Fruit fly (Drosophila melanogaster) whole organism, embryonic: ENCODE data around the gene Mical.
A peak's percentile ranks its signal among the peaks of the same experiment; 100 is the strongest.

ENCODE experiments used
- Ada2b ChIP-seq: fragments of 200-800 bp; sonication (Bioruptor generic); IDR thresholded peaks from 2 replicates; pipeline ENCODE4 v1.3.6; 2022; ENCODE audit warnings: missing biosample characterization, missing genetic modification characterization
- Atf3 ChIP-seq: fragments of 200-800 bp; sonication (Bioruptor generic); optimal IDR thresholded peaks from 3 replicates; lab custom pipeline; 2016; ENCODE audit warnings: missing biosample characterization, missing genetic modification characterization
- CG11504 ChIP-seq: fragments of 200-800 bp; sonication (Bioruptor generic); optimal IDR thresholded peaks from 3 replicates; lab custom pipeline; 2019; ENCODE audit warnings: missing biosample characterization, mild to moderate bottlenecking, missing genetic modification characterization, moderate library complexity
- CG12155 ChIP-seq: fragments of 200-800 bp; sonication (Bioruptor generic); optimal IDR thresholded peaks from 3 replicates; lab custom pipeline; 2016; ENCODE audit warnings: missing biosample characterization, missing genetic modification characterization
- CG13287 ChIP-seq: fragments of 200-800 bp; sonication (Bioruptor generic); IDR thresholded peaks from 2 replicates; pipeline ENCODE4 v1.3.6; 2022; ENCODE audit warnings: missing biosample characterization, missing genetic modification characterization; ENCODE audit not compliant: partially characterized antibody
- CG14441 ChIP-seq: fragments of 200-800 bp; sonication (Bioruptor generic); IDR thresholded peaks from 2 replicates; pipeline ENCODE4 v1.3.6; 2022; ENCODE audit warnings: missing biosample characterization, missing genetic modification characterization
- CG14710 ChIP-seq: fragments of 200-800 bp; sonication (Bioruptor generic); optimal IDR thresholded peaks from 3 replicates; lab custom pipeline; 2019; ENCODE audit warnings: missing biosample characterization, mild to moderate bottlenecking, missing genetic modification characterization, moderate library complexity
- CG15011 ChIP-seq: fragments of 200-800 bp; sonication (Bioruptor generic); optimal IDR thresholded peaks from 3 replicates; lab custom pipeline; 2018; ENCODE audit warnings: missing biosample characterization, mild to moderate bottlenecking, missing genetic modification characterization
- CG15514 ChIP-seq: fragments of 200-800 bp; sonication (Bioruptor generic); optimal IDR thresholded peaks from 3 replicates; lab custom pipeline; 2017; ENCODE audit warnings: missing biosample characterization, missing genetic modification characterization, mild to moderate bottlenecking, moderate library complexity, missing genetic modification reagents
- CG17912 ChIP-seq: fragments of 200-800 bp; sonication (Bioruptor generic); optimal IDR thresholded peaks from 2 replicates; lab custom pipeline; 2018; ENCODE audit warnings: missing biosample characterization, mild to moderate bottlenecking, missing genetic modification characterization
- CG2116 ChIP-seq: fragments of 200-800 bp; sonication (Bioruptor generic); optimal IDR thresholded peaks from 3 replicates; lab custom pipeline; 2018; ENCODE audit warnings: missing biosample characterization, mild to moderate bottlenecking, missing genetic modification characterization
- CG2120 ChIP-seq: fragments of 200-800 bp; sonication (Bioruptor generic); optimal IDR thresholded peaks from 3 replicates; lab custom pipeline; 2016; ENCODE audit warnings: missing biosample characterization, missing genetic modification characterization
- CG3065 ChIP-seq: fragments of 200-800 bp; sonication (Bioruptor generic); optimal IDR thresholded peaks from 2 replicates; lab custom pipeline; 2016; ENCODE audit warnings: missing biosample characterization, missing genetic modification characterization
- CG31388 ChIP-seq: fragments of 200-800 bp; sonication (Bioruptor generic); optimal IDR thresholded peaks from 2 replicates; lab custom pipeline; 2016; ENCODE audit warnings: missing biosample characterization, missing genetic modification characterization
- CG31441 ChIP-seq: fragments of 200-800 bp; sonication (Bioruptor generic); IDR thresholded peaks from 2 replicates; pipeline ENCODE4 v1.3.6; 2022; ENCODE audit warnings: missing biosample characterization, missing genetic modification characterization
- CG32532 ChIP-seq: fragments of 200-800 bp; sonication (Bioruptor generic); IDR thresholded peaks from 2 replicates; pipeline ENCODE4 v1.3.6; 2022; ENCODE audit warnings: missing biosample characterization, missing genetic modification characterization
- CG34422 ChIP-seq: fragments of 200-800 bp; sonication (Bioruptor generic); IDR thresholded peaks from 3 replicates; pipeline ENCODE4 v1.3.6; 2022; ENCODE audit warnings: missing biosample characterization, missing genetic modification characterization
- CG4282 ChIP-seq: fragments of 200-800 bp; sonication (Bioruptor generic); optimal IDR thresholded peaks from 2 replicates; lab custom pipeline; 2016; ENCODE audit warnings: missing biosample characterization, missing genetic modification characterization
- CG5245 ChIP-seq: fragments of 200-800 bp; sonication (Bioruptor generic); optimal IDR thresholded peaks from 3 replicates; lab custom pipeline; 2016; ENCODE audit warnings: missing biosample characterization, missing genetic modification characterization
- CG9876 ChIP-seq: fragments of 200-800 bp; sonication (Bioruptor generic); optimal IDR thresholded peaks from 2 replicates; lab custom pipeline; 2016; ENCODE audit warnings: missing biosample characterization, missing genetic modification characterization
- CrebB ChIP-seq: fragments of 200-800 bp; sonication (Bioruptor generic); optimal IDR thresholded peaks from 3 replicates; lab custom pipeline; 2018; ENCODE audit warnings: missing biosample characterization, mild to moderate bottlenecking, missing genetic modification characterization
- Doc2 ChIP-seq: fragments of 200-800 bp; sonication (Bioruptor generic); IDR thresholded peaks from 2 replicates; pipeline ENCODE4 v1.3.6; 2022; ENCODE audit warnings: missing biosample characterization, missing genetic modification characterization
- Dref ChIP-seq: fragments of 200-800 bp; sonication (Bioruptor generic); IDR thresholded peaks from 2 replicates; pipeline ENCODE4 v1.3.6; 2022; ENCODE audit warnings: missing biosample characterization, missing genetic modification characterization
- Drgx ChIP-seq: fragments of 200-800 bp; sonication (Bioruptor generic); IDR thresholded peaks from 2 replicates; pipeline ENCODE4 v1.3.6; 2022; ENCODE audit warnings: missing biosample characterization, missing genetic modification characterization
- E2f1 ChIP-seq: fragments of 200-800 bp; sonication (Bioruptor generic); IDR thresholded peaks from 2 replicates; pipeline ENCODE4 v1.3.6; 2022; ENCODE audit warnings: missing biosample characterization, missing genetic modification characterization
- E2f2 ChIP-seq: fragments of 200-800 bp; sonication (Bioruptor generic); IDR thresholded peaks from 2 replicates; pipeline ENCODE4 v1.3.6; 2022; ENCODE audit warnings: missing biosample characterization, missing genetic modification characterization
- Ets97D ChIP-seq: fragments of 200-800 bp; sonication (Bioruptor generic); optimal IDR thresholded peaks from 3 replicates; lab custom pipeline; 2016; ENCODE audit warnings: missing biosample characterization, missing genetic modification characterization
- HLH4C ChIP-seq: fragments of 200-800 bp; sonication (Bioruptor generic); IDR thresholded peaks from 3 replicates; pipeline ENCODE4 v1.3.6; 2022; ENCODE audit warnings: missing biosample characterization, missing genetic modification characterization; ENCODE audit not compliant: partially characterized antibody
- MBD-R2 ChIP-seq: fragments of 200-800 bp; sonication (Bioruptor generic); IDR thresholded peaks from 2 replicates; pipeline ENCODE4 v1.3.6; 2022; ENCODE audit warnings: missing biosample characterization, missing genetic modification characterization
- Nf-YC ChIP-seq: fragments of 200-800 bp; optimal IDR thresholded peaks from 3 replicates; lab custom pipeline; 2019; ENCODE audit warnings: missing biosample characterization, mild to moderate bottlenecking, missing genetic modification characterization, moderate library complexity
- NfI ChIP-seq: fragments of 200-800 bp; sonication (Bioruptor generic); optimal IDR thresholded peaks from 3 replicates; lab custom pipeline; 2018; ENCODE audit warnings: missing biosample characterization, mild to moderate bottlenecking, missing genetic modification characterization, moderate library complexity
- Scr ChIP-seq: fragments of 200-800 bp; sonication (Bioruptor generic); IDR thresholded peaks from 2 replicates; pipeline ENCODE4 v1.3.6; 2022; ENCODE audit warnings: missing biosample characterization, missing genetic modification characterization; ENCODE audit not compliant: partially characterized antibody
- Sin3A ChIP-seq: fragments of >200 bp; optimal IDR thresholded peaks from 2 replicates; lab custom pipeline; 2018
- YL-1 ChIP-seq: fragments of 200-800 bp; sonication (Bioruptor generic); optimal IDR thresholded peaks from 3 replicates; lab custom pipeline; 2017; ENCODE audit warnings: missing biosample characterization, mild to moderate bottlenecking, missing genetic modification characterization
- amos ChIP-seq: fragments of 200-800 bp; sonication (Bioruptor generic); IDR thresholded peaks from 2 replicates; pipeline ENCODE4 v1.3.6; 2022; ENCODE audit warnings: missing biosample characterization, missing genetic modification characterization; ENCODE audit not compliant: partially characterized antibody
- btn ChIP-seq: fragments of 200-800 bp; sonication (Bioruptor generic); optimal IDR thresholded peaks from 2 replicates; lab custom pipeline; 2016; ENCODE audit warnings: missing biosample characterization, missing genetic modification characterization
- chm ChIP-seq: fragments of 200-800 bp; sonication (Bioruptor generic); IDR thresholded peaks from 2 replicates; pipeline ENCODE4 v1.3.6; 2022; ENCODE audit warnings: missing biosample characterization, missing genetic modification characterization
- chn ChIP-seq: fragments of 200-800 bp; sonication (Bioruptor generic); optimal IDR thresholded peaks from 2 replicates; lab custom pipeline; 2016; ENCODE audit warnings: missing biosample characterization, missing genetic modification characterization
- ci ChIP-seq: fragments of 200-800 bp; sonication (Bioruptor generic); IDR thresholded peaks from 3 replicates; pipeline ENCODE4 v1.3.6; 2022; ENCODE audit warnings: missing biosample characterization, missing genetic modification characterization
- emc ChIP-seq: fragments of 200-800 bp; sonication (Bioruptor generic); optimal IDR thresholded peaks from 2 replicates; lab custom pipeline; 2016; ENCODE audit warnings: missing biosample characterization, missing genetic modification characterization
- fu2 ChIP-seq: fragments of 200-800 bp; sonication (Bioruptor generic); optimal IDR thresholded peaks from 2 replicates; lab custom pipeline; 2016; ENCODE audit warnings: missing biosample characterization, missing genetic modification characterization
- gfzf ChIP-seq: fragments of 200-800 bp; sonication (Bioruptor generic); optimal IDR thresholded peaks from 2 replicates; lab custom pipeline; 2016; ENCODE audit warnings: missing biosample characterization, mild to moderate bottlenecking, missing genetic modification characterization, moderate library complexity
- knrl ChIP-seq: fragments of 200-800 bp; sonication (Bioruptor generic); IDR thresholded peaks from 3 replicates; pipeline ENCODE4 v1.3.6; 2022; ENCODE audit warnings: missing biosample characterization, missing genetic modification characterization; ENCODE audit not compliant: partially characterized antibody
- nerfin-1 ChIP-seq: fragments of 200-800 bp; sonication (Bioruptor generic); optimal IDR thresholded peaks from 3 replicates; lab custom pipeline; 2019; ENCODE audit warnings: missing biosample characterization, mild to moderate bottlenecking, missing genetic modification characterization, moderate library complexity
- nmo ChIP-seq: fragments of 200-800 bp; sonication (Bioruptor generic); optimal IDR thresholded peaks from 2 replicates; lab custom pipeline; 2018; ENCODE audit warnings: missing biosample characterization, mild to moderate bottlenecking, missing genetic modification characterization, moderate library complexity
- org-1 ChIP-seq: fragments of 200-800 bp; sonication (Bioruptor generic); optimal IDR thresholded peaks from 2 replicates; lab custom pipeline; 2017; ENCODE audit warnings: missing biosample characterization, missing genetic modification characterization
- pros ChIP-seq: fragments of 200-800 bp; sonication (Bioruptor generic); optimal IDR thresholded peaks from 3 replicates; lab custom pipeline; 2019; ENCODE audit warnings: missing biosample characterization, mild to moderate bottlenecking, missing genetic modification characterization, moderate library complexity
- pzg ChIP-seq: fragments of 200-800 bp; sonication (Bioruptor generic); optimal IDR thresholded peaks from 3 replicates; lab custom pipeline; 2018; ENCODE audit warnings: missing biosample characterization, mild to moderate bottlenecking, missing genetic modification characterization, moderate library complexity
- sd ChIP-seq: fragments of 200-800 bp; sonication (Bioruptor generic); optimal IDR thresholded peaks from 3 replicates; lab custom pipeline; 2018; ENCODE audit warnings: missing biosample characterization, mild to moderate bottlenecking, missing genetic modification characterization, moderate library complexity
- trem ChIP-seq: fragments of 200-800 bp; optimal IDR thresholded peaks from 3 replicates; lab custom pipeline; 2019; ENCODE audit warnings: missing biosample characterization, mild to moderate bottlenecking, missing genetic modification characterization, moderate library complexity
- trh ChIP-seq: fragments of 200-800 bp; sonication (Bioruptor generic); optimal IDR thresholded peaks from 2 replicates; lab custom pipeline; 2016; ENCODE audit warnings: missing biosample characterization, missing genetic modification characterization

Mical gene

dm6 chr3R:10001174-10001789 lies 41.4 kb downstream of the Mical start, which contains the start of gene CG5359 (continued):
- peak; percentile 58 for TF ChIP-seq CG15514
- 0 out of 2 replicates have a peak, but pooled peaks have one; percentile 10 for TF ChIP-seq chm
- peak; percentile 92 for TF ChIP-seq pzg
- peak; percentile 84 for TF ChIP-seq MBD-R2 (GFP tag; lab: Robert Waterston, UW)
- TF ChIP-seq btn (GFP tag; lab: Kevin White, UChicago), result no peak
- peak; percentile 77 for TF ChIP-seq gfzf
- no peak for TF ChIP-seq org-1
- no peak for TF ChIP-seq Drgx (GFP tag; lab: Robert Waterston, UW)
- no peak for TF ChIP-seq sd (tag; lab: Kevin White, UChicago)
- TF ChIP-seq Ada2b (GFP tag; lab: Robert Waterston, UW), result no peak
- TF ChIP-seq CG17912 (GFP tag; lab: Kevin White, UChicago), result no peak
- peak; percentile 46 for TF ChIP-seq Dref
- no peak for TF ChIP-seq fu2 (GFP tag; lab: Kevin White, UChicago)
- peak; percentile 44 for TF ChIP-seq Scr (GFP tag; lab: Robert Waterston, UW)
- TF ChIP-seq NfI (GFP tag; lab: Kevin White, UChicago), result no peak
- no peak for TF ChIP-seq Nf-YC (tag; lab: Kevin White, UChicago)
- TF ChIP-seq YL-1 (GFP tag; lab: Kevin White, UChicago), result peak; percentile 37
- peak; percentile 92 for TF ChIP-seq E2f1 (GFP tag; lab: Robert Waterston, UW)
- TF ChIP-seq ci (GFP tag; lab: Robert Waterston, UW), result peak; percentile 9; the same call in 1 of the 3 replicates
- TF ChIP-seq CG13287, result peak; percentile 28; the same call in 1 of the 2 replicates
- no peak for TF ChIP-seq CG11504
- no peak for TF ChIP-seq pros (GFP tag; lab: Kevin White, UChicago)
- TF ChIP-seq CG9876, result no peak
- TF ChIP-seq CG31441 (GFP tag; lab: Robert Waterston, UW), result no peak
- TF ChIP-seq CG31388, result no peak
- TF ChIP-seq trem, result peak; percentile 62
- no peak for TF ChIP-seq CG3065
- peak; percentile 63; the same call in 1 of the 3 replicates for TF ChIP-seq CG34422 (GFP tag; lab: Robert Waterston, UW)
- TF ChIP-seq Sin3A, result peak; percentile 31
- no peak for TF ChIP-seq CG32532 (GFP tag; lab: Robert Waterston, UW)
- no peak for TF ChIP-seq CrebB (tag; lab: Kevin White, UChicago)
- peak; percentile 73 for TF ChIP-seq Ets97D (GFP tag; lab: Kevin White, UChicago)
- TF ChIP-seq E2f2 (GFP tag; lab: Robert Waterston, UW), result peak; percentile 95
- TF ChIP-seq CG12155, result no peak
- no peak for TF ChIP-seq Atf3 (GFP tag; lab: Kevin White, UChicago)
- TF ChIP-seq Doc2 (GFP tag; lab: Robert Waterston, UW), result no peak
- TF ChIP-seq emc (GFP tag; lab: Kevin White, UChicago), result no peak
- TF ChIP-seq CG15011, result no peak
- peak; percentile 31 for TF ChIP-seq CG2116 (GFP tag; lab: Kevin White, UChicago)
- TF ChIP-seq CG14710, result no peak
- no peak for TF ChIP-seq trh (GFP tag; lab: Kevin White, UChicago)
- TF ChIP-seq chn (GFP tag; lab: Kevin White, UChicago), result no peak
- TF ChIP-seq amos, result peak; percentile 49; the same call in 1 of the 2 replicates
- no peak for TF ChIP-seq nmo (GFP tag; lab: Kevin White, UChicago)
- TF ChIP-seq CG5245 (GFP tag; lab: Kevin White, UChicago), result no peak
- TF ChIP-seq CG4282 (GFP tag; lab: Kevin White, UChicago), result no peak
- no peak for TF ChIP-seq CG2120
- no peak for TF ChIP-seq HLH4C (GFP tag; lab: Robert Waterston, UW)
- TF ChIP-seq nerfin-1 (tag; lab: Kevin White, UChicago), result no peak
- TF ChIP-seq knrl (GFP tag; lab: Robert Waterston, UW), result peak; percentile 32; the same call in 1 of the 3 replicates
- no peak for TF ChIP-seq CG14441 (GFP tag; lab: Robert Waterston, UW)
